Worm (Caenorhabditis elegans): ENCODE results near the gene cni-1.

The cni-1 gene

ce11 chrV:13154225-13154624, 25.9 kb upstream of the cni-1 start:
- TF ChIP-seq nhr-76 (tag; optimal IDR thresholded peaks at IDR 0.05) (no peak), mab-5 (tag; optimal IDR thresholded peaks at IDR 0.05) (peak; percentile 40), unc-62 (GFP tag; optimal IDR thresholded peaks at IDR 0.05) (peak; percentile 97), hlh-1 (tag; optimal IDR thresholded peaks at IDR 0.05) (peak; percentile 89)

DNA sequence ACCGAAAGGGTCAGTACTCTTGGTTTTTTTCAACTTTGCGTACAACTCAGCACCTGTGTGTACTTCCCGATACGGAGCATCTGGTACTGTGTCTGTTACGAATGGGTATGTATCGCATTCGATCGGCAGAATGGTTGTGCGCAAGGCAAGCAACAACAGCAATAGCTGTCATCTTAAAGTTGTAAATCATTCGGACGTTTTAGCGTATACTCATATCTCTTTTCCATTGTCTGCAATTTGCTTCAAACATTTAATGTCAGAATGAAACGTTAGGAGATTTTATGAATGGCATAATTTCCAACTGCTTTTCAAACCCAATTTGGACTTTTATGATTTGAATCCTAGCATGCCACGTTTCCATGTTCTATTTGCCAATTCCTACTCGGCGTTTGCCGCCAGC, 23.1 kb upstream of the cni-1 start:
- TF ChIP-seq M03D4.4 (tag; optimal IDR thresholded peaks at IDR 0.05) (no peak), nhr-12 (tag; optimal IDR thresholded peaks at IDR 0.05) (no peak), ham-2 (GFP tag; optimal IDR thresholded peaks at IDR 0.05) (no peak), sem-2 (GFP tag; optimal IDR thresholded peaks at IDR 0.05) (no peak), hlh-1 (tag; optimal IDR thresholded peaks at IDR 0.05) (no peak), lin-13 (tag; optimal IDR thresholded peaks at IDR 0.05) (no peak), unc-62 (GFP tag; optimal IDR thresholded peaks at IDR 0.05) (peak; percentile 57)

ce11 chrV:13161052-13161451, 19.1 kb upstream of the cni-1 start:
- no peak for TF ChIP-seq nhr-76 (tag; optimal IDR thresholded peaks at IDR 0.05)
- no peak for TF ChIP-seq unc-39 (tag; optimal IDR thresholded peaks at IDR 0.05)
- no peak for TF ChIP-seq drap-1 (GFP tag; optimal IDR thresholded peaks at IDR 0.05)
- TF ChIP-seq ceh-39 (tag; optimal IDR thresholded peaks at IDR 0.05): no peak
- no peak for TF ChIP-seq tbx-8 (GFP tag; optimal IDR thresholded peaks at IDR 0.05)
- no peak for TF ChIP-seq cnd-1 (tag; optimal IDR thresholded peaks at IDR 0.05)
- peak; percentile 4 for TF ChIP-seq unc-62 (GFP tag; optimal IDR thresholded peaks at IDR 0.05)
- TF ChIP-seq mep-1 (tag; optimal IDR thresholded peaks at IDR 0.05): no peak

DNA sequence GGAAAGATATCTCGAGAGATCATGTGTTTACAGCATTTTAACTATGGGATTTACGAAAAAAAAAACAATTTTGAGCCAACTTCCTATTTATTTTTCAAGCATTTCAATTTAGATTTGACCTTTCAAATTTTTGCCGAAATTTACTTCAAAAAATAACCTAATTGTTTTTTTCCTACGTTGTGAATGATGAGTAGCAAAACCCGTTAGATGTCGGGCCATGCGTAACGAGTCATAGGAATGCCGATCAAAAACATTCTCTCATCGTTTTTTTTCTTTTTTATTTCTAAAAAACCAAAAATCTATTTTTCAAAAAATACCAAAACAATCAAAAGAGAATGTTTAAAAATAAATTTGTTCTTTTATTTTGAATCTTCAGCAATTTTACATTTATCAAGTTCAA, 17.2 kb upstream of the cni-1 start:
- TF ChIP-seq blmp-1 (tag; optimal IDR thresholded peaks at IDR 0.05): no peak
- TF ChIP-seq zip-8 (tag; optimal IDR thresholded peaks at IDR 0.05): no peak
- no peak for TF ChIP-seq hlh-1 (tag; optimal IDR thresholded peaks at IDR 0.05)
- no peak for TF ChIP-seq lsy-2 (tag; optimal IDR thresholded peaks at IDR 0.05)
- TF ChIP-seq nhr-237 (tag; optimal IDR thresholded peaks at IDR 0.05): no peak
- no peak for TF ChIP-seq elt-3 (tag; optimal IDR thresholded peaks at IDR 0.05)
- no peak for TF ChIP-seq ztf-11 (tag; optimal IDR thresholded peaks at IDR 0.05)
- TF ChIP-seq pha-4 (tag; optimal IDR thresholded peaks at IDR 0.05): no peak
- no peak for TF ChIP-seq nhr-2 (tag; optimal IDR thresholded peaks at IDR 0.05)
- no peak for TF ChIP-seq ceh-83 (GFP tag; optimal IDR thresholded peaks at IDR 0.05)
- TF ChIP-seq mab-5 (tag; optimal IDR thresholded peaks at IDR 0.05): no peak
- no peak for TF ChIP-seq unc-120 (tag; optimal IDR thresholded peaks at IDR 0.05; ENCODE audit: poor library complexity, severe bottlenecking)
- TF ChIP-seq ces-1 (GFP tag; optimal IDR thresholded peaks at IDR 0.05): no peak
- no peak for TF ChIP-seq nhr-28 (tag; optimal IDR thresholded peaks at IDR 0.05)
- no peak for TF ChIP-seq mep-1 (tag; optimal IDR thresholded peaks at IDR 0.05)
- no peak for TF ChIP-seq unc-39 (tag; optimal IDR thresholded peaks at IDR 0.05)
- no peak for TF ChIP-seq tbx-8 (GFP tag; optimal IDR thresholded peaks at IDR 0.05)

DNA sequence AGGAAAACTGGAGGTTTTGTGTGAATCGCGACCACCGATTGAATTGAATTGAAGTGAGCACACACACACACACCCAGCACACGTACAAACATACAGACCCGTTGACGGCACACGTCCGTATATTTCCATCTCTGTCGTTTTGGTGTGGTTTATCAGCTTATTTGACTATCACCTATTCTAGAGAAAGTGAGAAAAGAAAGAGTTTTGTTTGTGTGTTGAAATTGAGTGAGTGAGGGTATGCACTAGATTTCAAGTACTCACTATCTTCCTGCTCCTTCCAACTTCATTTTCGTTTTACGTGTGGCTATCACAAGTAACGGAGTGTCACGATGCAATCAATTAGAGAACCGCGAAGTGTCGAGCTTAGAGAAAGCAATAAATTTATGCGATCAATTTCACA, 16.3 kb upstream of the cni-1 start:
- no peak for TF ChIP-seq mep-1 (tag; optimal IDR thresholded peaks at IDR 0.05)
- no peak for TF ChIP-seq mls-2 (tag; optimal IDR thresholded peaks at IDR 0.05)
- no peak for TF ChIP-seq tbx-8 (GFP tag; optimal IDR thresholded peaks at IDR 0.05)
- TF ChIP-seq nhr-2 (tag; optimal IDR thresholded peaks at IDR 0.05): no peak
- no peak for TF ChIP-seq zip-8 (tag; optimal IDR thresholded peaks at IDR 0.05)
- TF ChIP-seq cnd-1 (tag; optimal IDR thresholded peaks at IDR 0.05): no peak
- TF ChIP-seq mab-5 (tag; optimal IDR thresholded peaks at IDR 0.05): no peak
- TF ChIP-seq hlh-1 (tag; optimal IDR thresholded peaks at IDR 0.05): no peak

DNA sequence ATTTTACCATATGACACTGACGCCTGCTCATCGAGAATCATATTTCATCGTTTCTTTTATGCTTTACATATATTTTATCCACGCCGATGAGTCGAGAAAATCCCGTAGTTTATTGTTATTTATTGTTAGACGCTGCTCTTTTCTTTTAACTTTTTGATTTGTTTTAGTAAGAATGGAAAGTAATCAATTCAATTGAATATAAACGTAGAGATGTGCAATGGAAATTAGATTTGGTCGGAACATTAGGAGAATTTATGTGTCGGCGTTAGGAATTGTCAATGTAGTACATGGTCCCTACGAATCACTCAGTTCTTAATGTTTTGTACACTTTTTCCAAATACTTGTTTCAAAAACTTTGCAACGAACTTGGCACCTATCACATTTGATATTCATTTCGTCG, 14.9 kb upstream of the cni-1 start:
- TF ChIP-seq ces-1 (GFP tag; optimal IDR thresholded peaks at IDR 0.05): peak; percentile 97
- TF ChIP-seq ham-2 (GFP tag; optimal IDR thresholded peaks at IDR 0.05): no peak
- TF ChIP-seq nhr-76 (tag; optimal IDR thresholded peaks at IDR 0.05): no peak
- no peak for TF ChIP-seq ceh-43 (GFP tag; optimal IDR thresholded peaks at IDR 0.05)

DNA sequence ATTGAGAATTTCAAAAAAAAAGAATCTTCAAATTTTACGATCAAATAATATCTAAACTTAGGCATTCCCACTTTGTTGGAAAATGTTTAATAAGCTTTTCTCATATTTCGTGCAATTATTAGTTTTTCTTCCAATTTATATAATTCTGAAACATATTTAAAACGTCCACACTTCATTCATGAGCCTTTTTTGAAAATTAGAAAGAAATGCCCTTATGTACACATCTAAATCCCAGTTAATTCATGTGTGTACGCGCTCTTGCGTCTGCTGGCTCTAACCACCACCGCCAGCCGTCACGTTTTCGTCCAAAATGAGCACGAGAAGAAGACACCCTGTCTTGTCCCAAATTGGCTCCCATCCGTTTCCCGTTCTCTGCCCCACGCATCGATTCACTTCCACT, 13.5 kb upstream of the cni-1 start:
- TF ChIP-seq elt-1 (tag; optimal IDR thresholded peaks at IDR 0.05; ENCODE audit: borderline replicate concordance, insufficient read depth): no peak
- no peak for TF ChIP-seq sem-2 (GFP tag; optimal IDR thresholded peaks at IDR 0.05)
- no peak for TF ChIP-seq M03D4.4 (tag; optimal IDR thresholded peaks at IDR 0.05)
- no peak for TF ChIP-seq nhr-76 (tag; optimal IDR thresholded peaks at IDR 0.05)
- no peak for TF ChIP-seq pha-4 (tag; optimal IDR thresholded peaks at IDR 0.05)
- no peak for TF ChIP-seq mep-1 (tag; optimal IDR thresholded peaks at IDR 0.05)

Measured in whole organism, mixed stage, embryonic.